Fruit fly (Drosophila melanogaster) whole organism, embryonic: Measurements from ENCODE around the gene nompC.
A peak's percentile ranks its signal among the peaks of the same experiment; 100 is the strongest.

Experiments used
- ATbp ChIP-seq: fragments of 200-800 bp; sonication (Bioruptor generic); optimal IDR thresholded peaks from 2 replicates; lab custom pipeline; 2017; ENCODE audit warnings: missing biosample characterization, mild to moderate bottlenecking, missing genetic modification characterization, missing genetic modification reagents
- Antp ChIP-seq: fragments of 200-800 bp; sonication (Bioruptor generic); optimal IDR thresholded peaks from 3 replicates; lab custom pipeline; 2016; ENCODE audit warnings: missing biosample characterization, missing genetic modification characterization
- Asciz ChIP-seq: fragments of 200-800 bp; sonication (Bioruptor generic); optimal IDR thresholded peaks from 2 replicates; lab custom pipeline; 2017; ENCODE audit warnings: missing biosample characterization, mild to moderate bottlenecking, missing genetic modification characterization, missing genetic modification reagents
- BEAF-32 ChIP-seq: fragments of 200-800 bp; sonication (Bioruptor generic); optimal IDR thresholded peaks from 3 replicates; lab custom pipeline; 2017; ENCODE audit warnings: missing biosample characterization, missing genetic modification characterization, mild to moderate bottlenecking, moderate library complexity, missing genetic modification reagents
- CG10654 ChIP-seq: fragments of 200-800 bp; sonication (Bioruptor generic); optimal IDR thresholded peaks from 2 replicates; lab custom pipeline; 2016; ENCODE audit warnings: missing biosample characterization, missing genetic modification characterization
- CG12391 ChIP-seq: fragments of 200-800 bp; sonication (Bioruptor generic); optimal IDR thresholded peaks from 3 replicates; lab custom pipeline; 2018; ENCODE audit warnings: missing biosample characterization, mild to moderate bottlenecking, missing genetic modification characterization, moderate library complexity
- CG1602 ChIP-seq: fragments of 200-800 bp; sonication (Bioruptor generic); optimal IDR thresholded peaks from 3 replicates; lab custom pipeline; 2016; ENCODE audit warnings: missing biosample characterization, missing genetic modification characterization
- CG1647 ChIP-seq: fragments of 200-800 bp; sonication (Bioruptor generic); optimal IDR thresholded peaks from 3 replicates; lab custom pipeline; 2016; ENCODE audit warnings: missing biosample characterization, missing genetic modification characterization
- CG16815 ChIP-seq: fragments of 200-800 bp; sonication (Bioruptor generic); optimal IDR thresholded peaks from 3 replicates; lab custom pipeline; 2017; ENCODE audit warnings: missing biosample characterization, mild to moderate bottlenecking, missing genetic modification characterization
- CG17802 ChIP-seq: fragments of 200-800 bp; sonication (Bioruptor generic); optimal IDR thresholded peaks from 2 replicates; lab custom pipeline; 2018; ENCODE audit warnings: missing biosample characterization, mild to moderate bottlenecking, missing genetic modification characterization, moderate library complexity
- CG30403 ChIP-seq: fragments of 200-800 bp; sonication (Bioruptor generic); optimal IDR thresholded peaks from 3 replicates; lab custom pipeline; 2016; ENCODE audit warnings: missing biosample characterization, missing genetic modification characterization
- CG31365 ChIP-seq: fragments of 200-800 bp; sonication (Bioruptor generic); optimal IDR thresholded peaks from 2 replicates; lab custom pipeline; 2018; ENCODE audit warnings: missing biosample characterization, mild to moderate bottlenecking, missing genetic modification characterization
- CG3847 ChIP-seq: fragments of 200-800 bp; sonication (Bioruptor generic); IDR thresholded peaks from 2 replicates; pipeline ENCODE4 v1.3.6; 2022; ENCODE audit warnings: missing biosample characterization, missing genetic modification characterization
- CG6683 ChIP-seq: fragments of 200-800 bp; sonication (Bioruptor generic); optimal IDR thresholded peaks from 2 replicates; lab custom pipeline; 2017; ENCODE audit warnings: missing biosample characterization, mild to moderate bottlenecking, missing genetic modification characterization, missing genetic modification reagents
- CG7786 ChIP-seq: fragments of 200-800 bp; sonication (Bioruptor generic); optimal IDR thresholded peaks from 2 replicates; lab custom pipeline; 2016; ENCODE audit warnings: missing biosample characterization, missing genetic modification characterization
- CG7839 ChIP-seq: fragments of 200-800 bp; sonication (Bioruptor generic); optimal IDR thresholded peaks from 3 replicates; lab custom pipeline; 2018; ENCODE audit warnings: missing biosample characterization, mild to moderate bottlenecking, missing genetic modification characterization, moderate library complexity
- CG8944 ChIP-seq: fragments of 200-800 bp; sonication (Bioruptor generic); optimal IDR thresholded peaks from 3 replicates; lab custom pipeline; 2016; ENCODE audit warnings: missing biosample characterization, missing genetic modification characterization
- CG9609 ChIP-seq: fragments of 200-800 bp; sonication (Bioruptor generic); optimal IDR thresholded peaks from 3 replicates; lab custom pipeline; 2016; ENCODE audit warnings: missing biosample characterization, missing genetic modification characterization
- Dfd ChIP-seq, 2 experiments: fragments of >200 bp; optimal IDR thresholded peaks; 2 replicates each; lab custom pipeline; 2017; ENCODE audit warnings: missing biosample characterization in 2 of 2, missing genetic modification characterization in 2 of 2
- Doc3 ChIP-seq: fragments of 200-800 bp; sonication (Bioruptor generic); IDR thresholded peaks from 3 replicates; pipeline ENCODE4 v1.3.6; 2022; ENCODE audit warnings: missing biosample characterization, missing genetic modification characterization; ENCODE audit not compliant: partially characterized antibody
- H2.0 ChIP-seq: fragments of 200-800 bp; sonication (Bioruptor generic); IDR thresholded peaks from 2 replicates; pipeline ENCODE4 v1.3.6; 2022; ENCODE audit warnings: missing biosample characterization, missing genetic modification characterization
- HLH54F ChIP-seq: fragments of 200-800 bp; sonication (Bioruptor generic); optimal IDR thresholded peaks from 3 replicates; lab custom pipeline; 2016; ENCODE audit warnings: missing biosample characterization, missing genetic modification characterization
- Hr39 ChIP-seq: fragments of >200 bp; optimal IDR thresholded peaks from 2 replicates; lab custom pipeline; 2017
- Hr51 ChIP-seq, 2 experiments: fragments of 200-800 bp; sonication (Bioruptor generic); optimal IDR thresholded peaks; 2 replicates in 1 of 2; 3 replicates in 1 of 2; lab custom pipeline; 2016 to 2018; ENCODE audit warnings: missing biosample characterization in 2 of 2, missing genetic modification characterization in 2 of 2, mild to moderate bottlenecking in 1 of 2, moderate library complexity in 1 of 2
- MESR4 ChIP-seq: fragments of 200-800 bp; sonication (Bioruptor generic); optimal IDR thresholded peaks from 2 replicates; lab custom pipeline; 2018; ENCODE audit warnings: missing biosample characterization, mild to moderate bottlenecking, missing genetic modification characterization, moderate library complexity
- Meics ChIP-seq: fragments of 200-800 bp; sonication (Bioruptor generic); optimal IDR thresholded peaks from 2 replicates; lab custom pipeline; 2017; ENCODE audit warnings: missing biosample characterization, mild to moderate bottlenecking, missing genetic modification characterization
- Mes4 ChIP-seq: fragments of 200-800 bp; sonication (Bioruptor generic); optimal IDR thresholded peaks from 2 replicates; lab custom pipeline; 2016; ENCODE audit warnings: missing biosample characterization, missing genetic modification characterization
- NFAT ChIP-seq: fragments of 200-800 bp; sonication (Bioruptor generic); IDR thresholded peaks from 2 replicates; pipeline ENCODE4 v1.3.6; 2022; ENCODE audit warnings: missing biosample characterization, missing genetic modification characterization
- PHDP ChIP-seq: fragments of 200-800 bp; sonication (Bioruptor generic); optimal IDR thresholded peaks from 3 replicates; lab custom pipeline; 2018; ENCODE audit warnings: missing biosample characterization, mild to moderate bottlenecking, missing genetic modification characterization, moderate library complexity
- Scr ChIP-seq: fragments of 200-800 bp; sonication (Bioruptor generic); IDR thresholded peaks from 2 replicates; pipeline ENCODE4 v1.3.6; 2022; ENCODE audit warnings: missing biosample characterization, missing genetic modification characterization; ENCODE audit not compliant: partially characterized antibody
- Trl ChIP-seq, 3 experiments: fragments of >200 bp in 2 of 3; fragments of 200-800 bp in 1 of 3; sonication (Bioruptor generic) in 1 of 3; optimal IDR thresholded peaks; 2 replicates in 1 of 3; 3 replicates in 2 of 3; lab custom pipeline; 2016 to 2017; ENCODE audit warnings: missing biosample characterization in 1 of 3, missing genetic modification characterization in 1 of 3
- ap ChIP-seq: fragments of 200-800 bp; sonication (Bioruptor generic); IDR thresholded peaks from 2 replicates; pipeline ENCODE4 v1.3.6; 2022; ENCODE audit warnings: missing biosample characterization, missing genetic modification characterization
- ash1 ChIP-seq: fragments of 200-800 bp; sonication (Bioruptor generic); optimal IDR thresholded peaks from 2 replicates; lab custom pipeline; 2018; ENCODE audit warnings: missing biosample characterization, mild to moderate bottlenecking, missing genetic modification characterization
- br ChIP-seq: fragments of >200 bp; optimal IDR thresholded peaks from 2 replicates; lab custom pipeline; 2017
- chm ChIP-seq: fragments of 200-800 bp; sonication (Bioruptor generic); IDR thresholded peaks from 2 replicates; pipeline ENCODE4 v1.3.6; 2022; ENCODE audit warnings: missing biosample characterization, missing genetic modification characterization
- croc ChIP-seq: fragments of 200-800 bp; sonication (Bioruptor generic); conservative IDR thresholded peaks from 3 replicates; pipeline ENCODE4 v1.3.6; 2022; ENCODE audit warnings: missing biosample characterization, missing genetic modification characterization
- cwo ChIP-seq: fragments of 200-800 bp; sonication (Bioruptor generic); optimal IDR thresholded peaks from 3 replicates; lab custom pipeline; 2017; ENCODE audit warnings: missing biosample characterization, missing genetic modification characterization, mild to moderate bottlenecking, moderate library complexity, missing genetic modification reagents
- da ChIP-seq: fragments of 200-800 bp; sonication (Bioruptor generic); optimal IDR thresholded peaks from 2 replicates; lab custom pipeline; 2016; ENCODE audit warnings: missing biosample characterization, missing genetic modification characterization
- danr ChIP-seq: fragments of 200-800 bp; sonication (Bioruptor generic); IDR thresholded peaks from 2 replicates; pipeline ENCODE4 v1.3.6; 2022; ENCODE audit warnings: missing biosample characterization, missing genetic modification characterization
- ftz-f1 ChIP-seq: fragments of 200-800 bp; sonication (Bioruptor generic); optimal IDR thresholded peaks from 2 replicates; lab custom pipeline; 2016; ENCODE audit warnings: missing biosample characterization, missing genetic modification characterization
- grau ChIP-seq: fragments of 200-800 bp; optimal IDR thresholded peaks from 3 replicates; lab custom pipeline; 2019; ENCODE audit warnings: missing biosample characterization, mild to moderate bottlenecking, missing genetic modification characterization, moderate library complexity
- ham ChIP-seq: fragments of 200-800 bp; sonication (Bioruptor generic); IDR thresholded peaks from 2 replicates; pipeline ENCODE4 v1.3.6; 2022; ENCODE audit warnings: missing biosample characterization, missing genetic modification characterization
- hth ChIP-seq: fragments of >200 bp; optimal IDR thresholded peaks from 2 replicates; lab custom pipeline; 2017; ENCODE audit warnings: inconsistent platforms
- jigr1 ChIP-seq: fragments of 200-800 bp; sonication (Bioruptor generic); IDR thresholded peaks from 3 replicates; pipeline ENCODE4 v1.3.6; 2022; ENCODE audit warnings: missing biosample characterization, missing genetic modification characterization
- nau ChIP-seq: fragments of 200-800 bp; sonication (Bioruptor generic); optimal IDR thresholded peaks from 3 replicates; lab custom pipeline; 2017; ENCODE audit warnings: missing biosample characterization, mild to moderate bottlenecking, missing genetic modification characterization, missing genetic modification reagents
- repo ChIP-seq: fragments of 200-800 bp; sonication (Bioruptor generic); optimal IDR thresholded peaks from 2 replicates; lab custom pipeline; 2016; ENCODE audit warnings: missing biosample characterization, missing genetic modification characterization
- shn ChIP-seq: fragments of 200-800 bp; sonication (Bioruptor generic); optimal IDR thresholded peaks from 3 replicates; lab custom pipeline; 2016; ENCODE audit warnings: missing biosample characterization, missing genetic modification characterization
- twi ChIP-seq: fragments of 200-800 bp; optimal IDR thresholded peaks from 2 replicates; lab custom pipeline; 2019; ENCODE audit warnings: missing biosample characterization, mild to moderate bottlenecking, missing genetic modification characterization, moderate library complexity
- vfl ChIP-seq: fragments of 200-800 bp; sonication (Bioruptor generic); optimal IDR thresholded peaks from 2 replicates; lab custom pipeline; 2016; ENCODE audit warnings: missing biosample characterization, missing genetic modification characterization
- z ChIP-seq: fragments of 200-800 bp; sonication (Bioruptor generic); IDR thresholded peaks from 3 replicates; pipeline ENCODE4 v1.3.6; 2022; ENCODE audit warnings: missing biosample characterization, missing genetic modification characterization

Gene nompC

DNA sequence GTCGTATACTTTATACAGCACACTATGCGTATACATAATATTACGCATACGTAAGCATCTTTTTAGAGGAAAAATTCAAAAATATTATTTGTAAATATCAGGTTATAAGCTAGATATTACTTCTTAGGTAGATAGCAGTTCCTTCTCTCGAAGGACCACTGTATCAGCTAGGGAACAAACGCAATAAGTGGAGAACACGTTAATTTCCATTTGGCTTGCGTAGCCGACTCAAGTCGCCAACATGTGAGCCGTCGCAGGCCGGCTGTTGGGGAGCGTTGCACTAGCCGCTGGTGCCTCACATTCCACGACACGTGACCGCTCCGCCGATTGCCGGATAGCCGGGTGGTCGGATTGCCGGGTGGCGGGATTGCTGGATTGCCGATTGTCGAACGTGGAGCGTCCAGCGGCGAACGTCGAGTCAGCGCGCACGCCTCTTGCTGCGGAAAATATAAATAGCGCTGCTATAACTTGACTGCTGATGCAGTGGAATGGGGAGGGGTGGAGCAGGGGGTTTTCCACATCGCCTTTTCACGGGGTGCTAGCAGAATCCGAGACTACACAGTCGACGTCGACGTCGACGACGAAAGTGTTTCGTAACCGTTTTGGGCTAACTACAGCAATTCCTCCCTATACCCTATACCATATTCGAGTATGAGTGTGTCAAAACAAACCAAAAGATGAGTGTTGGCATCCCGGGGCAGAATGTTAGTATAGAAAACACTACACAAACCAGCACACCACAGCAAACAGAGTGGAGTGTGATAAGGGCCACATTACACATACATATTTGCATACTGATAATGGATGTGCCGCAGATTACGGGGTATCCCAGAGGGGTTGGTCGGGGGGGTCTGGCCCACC lies 42.7 kb upstream of the nompC start (continued):
- no peak for TF ChIP-seq repo (GFP tag; lab: Kevin White, UChicago)
- TF ChIP-seq Scr = no peak
- TF ChIP-seq CG6683 (GFP tag; lab: Kevin White, UChicago) = no peak
- TF ChIP-seq Hr39 (lab: Kevin White, UChicago) = no peak
- TF ChIP-seq Mes4 (GFP tag; lab: Kevin White, UChicago) = peak; percentile 17
- TF ChIP-seq CG8944 (GFP tag; lab: Kevin White, UChicago) = no peak
- no peak for TF ChIP-seq PHDP (tag; lab: Kevin White, UChicago)
- no peak for TF ChIP-seq jigr1 (GFP tag; lab: Robert Waterston, UW)
- TF ChIP-seq hth (lab: Kevin White, UChicago) = no peak
- TF ChIP-seq CG17802 (tag; lab: Kevin White, UChicago) = peak; percentile 26
- TF ChIP-seq CG10654 (GFP tag; lab: Kevin White, UChicago) = no peak
- TF ChIP-seq z (GFP tag; lab: Robert Waterston, UW) = no peak
- TF ChIP-seq CG31365 = no peak
- TF ChIP-seq ash1 (GFP tag; lab: Kevin White, UChicago) = no peak
- no peak for TF ChIP-seq CG7786
- TF ChIP-seq ftz-f1 (GFP tag; lab: Kevin White, UChicago) = no peak
- TF ChIP-seq vfl (GFP tag; lab: Kevin White, UChicago) = no peak
- no peak for TF ChIP-seq ap
- TF ChIP-seq Hr51 (GFP tag; optimal IDR thresholded peaks at IDR 0.05; lab: Kevin White, UChicago) = no peak
- TF ChIP-seq CG9609 = no peak
- TF ChIP-seq Antp = peak; percentile 18
- peak; percentile 12 for TF ChIP-seq ATbp (GFP tag; lab: Kevin White, UChicago)
- TF ChIP-seq CG30403 (GFP tag; lab: Kevin White, UChicago) = no peak
- no peak for TF ChIP-seq Doc3 (GFP tag; lab: Robert Waterston, UW)
- no peak for TF ChIP-seq croc (GFP tag; lab: Robert Waterston, UW)
- TF ChIP-seq CG12391 (tag; lab: Kevin White, UChicago) = no peak
- TF ChIP-seq da (GFP tag; lab: Kevin White, UChicago) = no peak
- peak; percentile 82 for TF ChIP-seq cwo (GFP tag; lab: Kevin White, UChicago)
- peak; percentile 42 for TF ChIP-seq Meics (GFP tag; lab: Kevin White, UChicago)
- no peak for TF ChIP-seq MESR4 (GFP tag; lab: Kevin White, UChicago)
- TF ChIP-seq H2.0 (GFP tag; lab: Robert Waterston, UW) = no peak
- peak; percentile 37 for TF ChIP-seq Asciz (GFP tag; lab: Kevin White, UChicago)
- no peak for TF ChIP-seq CG16815 (GFP tag; lab: Kevin White, UChicago)
- TF ChIP-seq CG1647 (GFP tag; lab: Kevin White, UChicago) = no peak
- no peak for TF ChIP-seq NFAT (GFP tag; lab: Robert Waterston, UW)
- no peak for TF ChIP-seq shn (GFP tag; lab: Kevin White, UChicago)
- TF ChIP-seq HLH54F (GFP tag; lab: Kevin White, UChicago) = no peak
- TF ChIP-seq BEAF-32 (GFP tag; lab: Kevin White, UChicago) = no peak
- TF ChIP-seq grau (tag; lab: Kevin White, UChicago) = peak; percentile 28
- no peak for TF ChIP-seq Dfd (GFP tag; optimal IDR thresholded peaks at IDR 0.05; lab: Kevin White, UChicago)
- no peak for TF ChIP-seq nau (GFP tag; lab: Kevin White, UChicago)
- 0 out of 2 replicates have a peak, but pooled peaks have one; percentile 11 for TF ChIP-seq ham (GFP tag; lab: Robert Waterston, UW)
- no peak for TF ChIP-seq CG1602 (GFP tag; lab: Kevin White, UChicago)
- peak; percentile 6 for TF ChIP-seq CG7839 (tag; lab: Kevin White, UChicago)
- TF ChIP-seq chm (GFP tag; lab: Robert Waterston, UW) = no peak
- TF ChIP-seq CG3847 (GFP tag; lab: Robert Waterston, UW) = no peak
- no peak for TF ChIP-seq danr (GFP tag; lab: Robert Waterston, UW)
- no peak for TF ChIP-seq Trl (optimal IDR thresholded peaks at IDR 0.05; lab: Kevin White, UChicago)
- TF ChIP-seq Trl (GFP tag; optimal IDR thresholded peaks at IDR 0.05; lab: Kevin White, UChicago) = no peak
- TF ChIP-seq twi (tag; lab: Kevin White, UChicago) = no peak
- TF ChIP-seq br (lab: Kevin White, UChicago) = no peak
